Fruit fly (Drosophila melanogaster): ENCODE results near the gene CG9330.

The CG9330 gene

dm6 chr3L:19630701-19631100 is 44.6 kb downstream of the CG9330 start:
- TF ChIP-seq kay (GFP tag; ENCODE audit: borderline replicate concordance) (peak; percentile 95), CG5204 (GFP tag; optimal IDR thresholded peaks at IDR 0.05) (no peak), Crg-1 (GFP tag; optimal IDR thresholded peaks at IDR 0.05) (peak; percentile 50), CG12768 (GFP tag; optimal IDR thresholded peaks at IDR 0.05) (peak; percentile 77), toe (GFP tag; optimal IDR thresholded peaks at IDR 0.05) (no peak), tj (GFP tag; optimal IDR thresholded peaks at IDR 0.05) (peak; percentile 30), CG11617 (GFP tag; optimal IDR thresholded peaks at IDR 0.05) (peak; percentile 60), CG7045 (GFP tag; optimal IDR thresholded peaks at IDR 0.05) (peak; percentile 48), Mnt (GFP tag; optimal IDR thresholded peaks at IDR 0.05) (peak; percentile 60), Hr96 (GFP tag; optimal IDR thresholded peaks at IDR 0.05) (peak; percentile 28), cic (GFP tag; optimal IDR thresholded peaks at IDR 0.05) (peak; percentile 90), Clk (GFP tag; optimal IDR thresholded peaks at IDR 0.05) (peak; percentile 41), CG14711 (tag; optimal IDR thresholded peaks at IDR 0.05) (peak; percentile 6), CG33017 (tag; optimal IDR thresholded peaks at IDR 0.05) (peak; percentile 48), CG7101 (tag; optimal IDR thresholded peaks at IDR 0.05) (peak; percentile 16), cnc (optimal IDR thresholded peaks at IDR 0.05) (no peak), pad (GFP tag; optimal IDR thresholded peaks at IDR 0.05) (peak; percentile 5), ovo (GFP tag; optimal IDR thresholded peaks at IDR 0.05) (peak; percentile 38), CG1620 (GFP tag; optimal IDR thresholded peaks at IDR 0.05) (no peak), bab1 (GFP tag; optimal IDR thresholded peaks at IDR 0.05) (no peak)

dm6 chr3L:19631867-19632266 is 45.8 kb downstream of the CG9330 start:
- TF ChIP-seq cic (GFP tag; optimal IDR thresholded peaks at IDR 0.05) (no peak), cnc (optimal IDR thresholded peaks at IDR 0.05) (no peak), CG5204 (GFP tag; optimal IDR thresholded peaks at IDR 0.05) (no peak), pad (GFP tag; optimal IDR thresholded peaks at IDR 0.05) (peak; percentile 77), toe (GFP tag; optimal IDR thresholded peaks at IDR 0.05) (no peak), Crg-1 (GFP tag; optimal IDR thresholded peaks at IDR 0.05) (no peak), CG1620 (GFP tag; optimal IDR thresholded peaks at IDR 0.05) (no peak)

dm6 chr3L:19632766-19633632 is 46.9 kb downstream of the CG9330 start:
- peak; percentile 58 for TF ChIP-seq toe (GFP tag; optimal IDR thresholded peaks at IDR 0.05)
- TF ChIP-seq CG12768 (GFP tag; optimal IDR thresholded peaks at IDR 0.05) = peak; percentile 43
- peak; percentile 22 for TF ChIP-seq Crg-1 (GFP tag; optimal IDR thresholded peaks at IDR 0.05)
- TF ChIP-seq CG14711 (tag; optimal IDR thresholded peaks at IDR 0.05) = peak; percentile 70
- TF ChIP-seq CG33017 (tag; optimal IDR thresholded peaks at IDR 0.05) = peak; percentile 35
- TF ChIP-seq cic (GFP tag; optimal IDR thresholded peaks at IDR 0.05) = peak; percentile 90
- no peak for TF ChIP-seq Clk (GFP tag; optimal IDR thresholded peaks at IDR 0.05)
- peak; percentile 74 for TF ChIP-seq CG1620 (GFP tag; optimal IDR thresholded peaks at IDR 0.05)
- TF ChIP-seq CG11617 (GFP tag; optimal IDR thresholded peaks at IDR 0.05) = peak; percentile 60
- TF ChIP-seq CG5204 (GFP tag; optimal IDR thresholded peaks at IDR 0.05) = peak; percentile 63
- no peak for TF ChIP-seq cnc (optimal IDR thresholded peaks at IDR 0.05)
- peak; percentile 84 for TF ChIP-seq ovo (GFP tag; optimal IDR thresholded peaks at IDR 0.05)
- TF ChIP-seq Mnt (GFP tag; optimal IDR thresholded peaks at IDR 0.05) = peak; percentile 67
- peak; percentile 79 for TF ChIP-seq kay (GFP tag; ENCODE audit: borderline replicate concordance)
- TF ChIP-seq CG7045 (GFP tag; optimal IDR thresholded peaks at IDR 0.05) = peak; percentile 41
- peak; percentile 97 for TF ChIP-seq pad (GFP tag; optimal IDR thresholded peaks at IDR 0.05)
- peak; percentile 70 for TF ChIP-seq Hr96 (GFP tag; optimal IDR thresholded peaks at IDR 0.05)
- peak; percentile 91 for TF ChIP-seq tj (GFP tag; optimal IDR thresholded peaks at IDR 0.05)
- TF ChIP-seq CG7101 (tag; optimal IDR thresholded peaks at IDR 0.05) = peak; percentile 65
- peak; percentile 83 for TF ChIP-seq bab1 (GFP tag; optimal IDR thresholded peaks at IDR 0.05)

dm6 chr3L:19634788-19635448 is 48.9 kb downstream of the CG9330 start:
- TF ChIP-seq Mnt (GFP tag; optimal IDR thresholded peaks at IDR 0.05) (no peak), CG11617 (GFP tag; optimal IDR thresholded peaks at IDR 0.05) (peak; percentile 41), CG7045 (GFP tag; optimal IDR thresholded peaks at IDR 0.05) (peak; percentile 75), tj (GFP tag; optimal IDR thresholded peaks at IDR 0.05) (peak; percentile 65), Clk (GFP tag; optimal IDR thresholded peaks at IDR 0.05) (no peak), Hr96 (GFP tag; optimal IDR thresholded peaks at IDR 0.05) (peak; percentile 36), toe (GFP tag; optimal IDR thresholded peaks at IDR 0.05) (no peak), kay (GFP tag; ENCODE audit: borderline replicate concordance) (peak; percentile 69), CG1620 (GFP tag; optimal IDR thresholded peaks at IDR 0.05) (no peak), CG14711 (tag; optimal IDR thresholded peaks at IDR 0.05) (peak; percentile 90), CG33017 (tag; optimal IDR thresholded peaks at IDR 0.05) (peak; percentile 71), ovo (GFP tag; optimal IDR thresholded peaks at IDR 0.05) (no peak), cic (GFP tag; optimal IDR thresholded peaks at IDR 0.05) (no peak), Crg-1 (GFP tag; optimal IDR thresholded peaks at IDR 0.05) (no peak), CG7101 (tag; optimal IDR thresholded peaks at IDR 0.05) (peak; percentile 84), CG5204 (GFP tag; optimal IDR thresholded peaks at IDR 0.05) (peak; percentile 13), CG12768 (GFP tag; optimal IDR thresholded peaks at IDR 0.05) (peak; percentile 28), cnc (optimal IDR thresholded peaks at IDR 0.05) (no peak), pad (GFP tag; optimal IDR thresholded peaks at IDR 0.05) (peak; percentile 29), bab1 (GFP tag; optimal IDR thresholded peaks at IDR 0.05) (peak; percentile 87)

- no peak for TF ChIP-seq pad (GFP tag; optimal IDR thresholded peaks at IDR 0.05)
- no peak for TF ChIP-seq CG5204 (GFP tag; optimal IDR thresholded peaks at IDR 0.05)
- TF ChIP-seq CG7045 (GFP tag; optimal IDR thresholded peaks at IDR 0.05) = no peak
- TF ChIP-seq CG12768 (GFP tag; optimal IDR thresholded peaks at IDR 0.05) = no peak
- TF ChIP-seq cnc (optimal IDR thresholded peaks at IDR 0.05) = no peak
- peak; percentile 49 for TF ChIP-seq tj (GFP tag; optimal IDR thresholded peaks at IDR 0.05)
These were observed 49.5 kb downstream of the CG9330 start, which contains the start of gene wnd for dm6 chr3L:19635478-19635996. wnd (minus strand) TSS chr3L:19635783.

Data from whole organism, adult.